Worm (Caenorhabditis elegans): ENCODE measurements around the gene R144.13.
A peak's percentile ranks its signal among the peaks of the same experiment; 100 is the strongest.
"Not testable (repeated sequence)": the region's sequence is repeated elsewhere in the genome, so short reads cannot be mapped to it uniquely, and the experiment has no call there.

R144.13 gene

DNA sequence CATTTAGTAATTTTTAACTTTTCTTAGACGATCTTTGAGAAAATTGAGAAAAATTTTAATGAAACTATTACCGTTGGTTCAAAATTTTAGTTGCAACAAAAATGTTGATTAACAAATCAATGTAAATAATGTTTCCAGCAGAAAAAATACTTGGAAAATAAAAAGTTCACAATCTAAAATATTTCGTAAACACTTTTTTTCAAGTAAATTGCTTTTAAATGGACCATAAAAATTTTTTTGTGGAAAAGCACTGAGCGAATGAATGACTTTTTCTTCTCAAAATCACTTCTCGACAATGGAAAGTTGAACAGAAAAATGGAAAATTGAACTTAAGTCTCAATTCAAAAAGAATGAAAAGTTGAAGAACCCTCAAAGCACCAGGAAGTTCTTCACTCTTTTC is 30.5 kb downstream of the R144.13 start, which contains the start of gene C45G9.8:
TSS of gene C45G9.8 (minus strand) at position 101 of the 400 bp plus-strand sequence.
- TF ChIP-seq hlh-6 (tag; optimal IDR thresholded peaks at IDR 0.05) (no peak), ttx-3 (tag; optimal IDR thresholded peaks at IDR 0.05) (no peak), nhr-11 (tag; optimal IDR thresholded peaks at IDR 0.05) (no peak), pqm-1 (tag; optimal IDR thresholded peaks at IDR 0.05) (no peak), ztf-16 (tag; optimal IDR thresholded peaks at IDR 0.05) (no peak), ceh-34 (tag; optimal IDR thresholded peaks at IDR 0.05) (no peak)

- not testable (repeated sequence) for TF ChIP-seq nhr-11 (tag; optimal IDR thresholded peaks at IDR 0.05); ceh-6 (GFP tag; optimal IDR thresholded peaks at IDR 0.05); ceh-14 (tag; optimal IDR thresholded peaks at IDR 0.05)
These were observed 32.6 kb downstream of the R144.13 start, which contains the start of gene C45G9.9 for ce11 chrIII:5055709-5056108. C45G9.9 (minus strand) TSS chrIII:5055809.

DNA sequence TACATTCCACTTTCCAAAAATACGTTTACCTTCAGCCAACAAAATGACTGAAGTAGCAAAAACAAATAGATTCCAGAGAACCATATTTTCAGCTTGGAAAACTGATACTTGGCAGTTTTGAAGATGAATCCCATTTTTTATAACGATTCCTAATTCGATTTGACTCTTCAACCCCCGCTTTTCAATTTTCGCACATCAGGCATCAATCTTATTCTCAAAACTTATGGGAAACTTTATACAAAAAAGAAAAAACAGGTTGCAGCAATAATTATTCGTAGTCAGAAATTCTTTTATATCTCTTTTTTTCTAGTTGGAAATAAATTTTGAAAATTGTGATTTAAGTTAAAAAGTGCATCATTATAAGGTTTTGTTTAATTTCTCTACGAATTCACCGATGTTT is 38.7 kb downstream of the R144.13 start, which contains the start of gene C45G9.10:
TSS of gene C45G9.10 (minus strand) at position 101 of the 400 bp plus-strand sequence.
- TF ChIP-seq unc-3 (GFP tag; conservative IDR thresholded peaks at IDR 0.05): no peak
- TF ChIP-seq unc-3 (tag; optimal IDR thresholded peaks at IDR 0.05): no peak
- no peak for TF ChIP-seq unc-86 (tag; optimal IDR thresholded peaks at IDR 0.05)
- TF ChIP-seq syd-9 (tag; optimal IDR thresholded peaks at IDR 0.05): no peak
- no peak for TF ChIP-seq T23F11.4 (GFP tag; optimal IDR thresholded peaks at IDR 0.05)
- TF ChIP-seq ceh-31 (tag; optimal IDR thresholded peaks at IDR 0.05): no peak
- no peak for TF ChIP-seq hlh-6 (tag; optimal IDR thresholded peaks at IDR 0.05)
- TF ChIP-seq ref-2 (tag; optimal IDR thresholded peaks at IDR 0.05): no peak
- no peak for TF ChIP-seq ceh-24 (tag; optimal IDR thresholded peaks at IDR 0.05)
- TF ChIP-seq K02D7.2 (tag; optimal IDR thresholded peaks at IDR 0.05): no peak
- no peak for TF ChIP-seq K09A11.1 (tag; optimal IDR thresholded peaks at IDR 0.05; ENCODE audit: insufficient read depth)
- TF ChIP-seq unc-42 (tag; optimal IDR thresholded peaks at IDR 0.05): no peak

- TF ChIP-seq pqm-1 (tag; optimal IDR thresholded peaks at IDR 0.05); mec-3 (tag; optimal IDR thresholded peaks at IDR 0.05; ENCODE audit: borderline replicate concordance); rnt-1 (tag; optimal IDR thresholded peaks at IDR 0.05): not testable (repeated sequence)
These were observed 39.3 kb downstream of the R144.13 start, which contains the start of gene C45G9.4 for ce11 chrIII:5062406-5062805. C45G9.4 (plus strand) TSS chrIII:5062706.

ce11 chrIII:5068675-5069233 is 45.7 kb downstream of the R144.13 start, which contains the start of the genes C45G9.11 and C45G9.2:
C45G9.11 (minus strand) TSS chrIII:5068725.
C45G9.2 (plus strand) TSS chrIII:5069066.
- peak; percentile 74 for TF ChIP-seq rnt-1 (tag; optimal IDR thresholded peaks at IDR 0.05)
- TF ChIP-seq tbx-2 (tag; optimal IDR thresholded peaks at IDR 0.05): peak; percentile 85
- TF ChIP-seq unc-3 (GFP tag; conservative IDR thresholded peaks at IDR 0.05): no peak
- no peak for TF ChIP-seq unc-3 (tag; optimal IDR thresholded peaks at IDR 0.05)
- TF ChIP-seq fax-1 (tag; optimal IDR thresholded peaks at IDR 0.05): peak; percentile 19
- peak; percentile 8 for TF ChIP-seq ztf-16 (tag; optimal IDR thresholded peaks at IDR 0.05)
- peak; percentile 70 for TF ChIP-seq lim-6 (tag; optimal IDR thresholded peaks at IDR 0.05)
- peak; percentile 28 for TF ChIP-seq sdc-2 (tag; optimal IDR thresholded peaks at IDR 0.05)
- TF ChIP-seq F13H6.1 (tag; optimal IDR thresholded peaks at IDR 0.05): peak; percentile 45
- no peak for TF ChIP-seq T23F11.4 (GFP tag; optimal IDR thresholded peaks at IDR 0.05)
- TF ChIP-seq unc-42 (tag; optimal IDR thresholded peaks at IDR 0.05): peak; percentile 74
- peak; percentile 89 for TF ChIP-seq hlh-8 (tag; optimal IDR thresholded peaks at IDR 0.05)
- peak; percentile 59 for TF ChIP-seq ceh-14 (tag; optimal IDR thresholded peaks at IDR 0.05)
- peak; percentile 21 for TF ChIP-seq pax-1 (tag; optimal IDR thresholded peaks at IDR 0.05)
- TF ChIP-seq tbx-7 (tag; optimal IDR thresholded peaks at IDR 0.05): peak; percentile 93
- TF ChIP-seq ets-4 (tag; optimal IDR thresholded peaks at IDR 0.05): peak; percentile 99
- peak; percentile 47 for TF ChIP-seq ceh-34 (tag; optimal IDR thresholded peaks at IDR 0.05)
- no peak for TF ChIP-seq odd-2 (tag; optimal IDR thresholded peaks at IDR 0.05)
- peak; percentile 60 for TF ChIP-seq ahr-1 (tag; optimal IDR thresholded peaks at IDR 0.05)
- TF ChIP-seq elt-2 (tag; optimal IDR thresholded peaks at IDR 0.05): peak; percentile 41
- TF ChIP-seq C08G9.2 (tag; optimal IDR thresholded peaks at IDR 0.05): peak; percentile 96
- TF ChIP-seq mec-3 (tag; optimal IDR thresholded peaks at IDR 0.05; ENCODE audit: borderline replicate concordance): peak; percentile 68
- TF ChIP-seq nhr-11 (tag; optimal IDR thresholded peaks at IDR 0.05): no peak
- peak; percentile 44 for TF ChIP-seq syd-9 (tag; optimal IDR thresholded peaks at IDR 0.05)
- no peak for TF ChIP-seq ceh-30 (tag; optimal IDR thresholded peaks at IDR 0.05)
- TF ChIP-seq ceh-31 (tag; optimal IDR thresholded peaks at IDR 0.05): peak; percentile 96
- peak; percentile 57 for TF ChIP-seq pqm-1 (tag; optimal IDR thresholded peaks at IDR 0.05)
- no peak for TF ChIP-seq sox-4 (tag; optimal IDR thresholded peaks at IDR 0.05)
- peak; percentile 81 for TF ChIP-seq ref-2 (tag; optimal IDR thresholded peaks at IDR 0.05)
- peak; percentile 81 for TF ChIP-seq zip-5 (tag; optimal IDR thresholded peaks at IDR 0.05)
- TF ChIP-seq ceh-2 (tag; optimal IDR thresholded peaks at IDR 0.05): peak; percentile 91
